Fruit fly (Drosophila melanogaster) whole organism, embryonic: ENCODE results near the gene pim.

ENCODE experiments used
- Abd-B ChIP-seq: fragments of 200-800 bp; sonication (Bioruptor generic); optimal IDR thresholded peaks from 2 replicates; lab custom pipeline; 2018; ENCODE audit warnings: missing biosample characterization, mild to moderate bottlenecking, missing genetic modification characterization, moderate library complexity
- Ada2b ChIP-seq: fragments of 200-800 bp; sonication (Bioruptor generic); IDR thresholded peaks from 2 replicates; pipeline ENCODE4 v1.3.6; 2022; ENCODE audit warnings: missing biosample characterization, missing genetic modification characterization
- CG11560 ChIP-seq: fragments of 200-800 bp; sonication (Bioruptor generic); IDR thresholded peaks from 3 replicates; pipeline ENCODE4 v1.3.6; 2022; ENCODE audit warnings: missing biosample characterization, missing genetic modification characterization
- CG12299 ChIP-seq: fragments of 200-800 bp; sonication (Bioruptor generic); optimal IDR thresholded peaks from 2 replicates; lab custom pipeline; 2018; ENCODE audit warnings: missing biosample characterization, mild to moderate bottlenecking, missing genetic modification characterization
- CG12744 ChIP-seq: fragments of 200-800 bp; sonication (Bioruptor generic); optimal IDR thresholded peaks from 2 replicates; lab custom pipeline; 2016; ENCODE audit warnings: missing biosample characterization, missing genetic modification characterization
- CG12769 ChIP-seq: fragments of 200-800 bp; sonication (Bioruptor generic); optimal IDR thresholded peaks from 2 replicates; lab custom pipeline; 2019; ENCODE audit warnings: missing biosample characterization, mild to moderate bottlenecking, missing genetic modification characterization, moderate library complexity
- CG15601 ChIP-seq: fragments of 200-800 bp; sonication (Bioruptor generic); optimal IDR thresholded peaks from 3 replicates; lab custom pipeline; 2019; ENCODE audit warnings: missing biosample characterization, mild to moderate bottlenecking, missing genetic modification characterization, moderate library complexity
- CG1602 ChIP-seq: fragments of 200-800 bp; sonication (Bioruptor generic); optimal IDR thresholded peaks from 3 replicates; lab custom pipeline; 2016; ENCODE audit warnings: missing biosample characterization, missing genetic modification characterization
- CG1647 ChIP-seq: fragments of 200-800 bp; sonication (Bioruptor generic); optimal IDR thresholded peaks from 3 replicates; lab custom pipeline; 2016; ENCODE audit warnings: missing biosample characterization, missing genetic modification characterization
- CG17912 ChIP-seq: fragments of 200-800 bp; sonication (Bioruptor generic); optimal IDR thresholded peaks from 2 replicates; lab custom pipeline; 2018; ENCODE audit warnings: missing biosample characterization, mild to moderate bottlenecking, missing genetic modification characterization
- CG32772 ChIP-seq: fragments of 200-800 bp; sonication (Bioruptor generic); IDR thresholded peaks from 2 replicates; pipeline ENCODE4 v1.3.6; 2022; ENCODE audit warnings: missing biosample characterization, missing genetic modification characterization
- CG3407 ChIP-seq: fragments of 200-800 bp; sonication (Bioruptor generic); optimal IDR thresholded peaks from 2 replicates; lab custom pipeline; 2018; ENCODE audit warnings: missing biosample characterization, mild to moderate bottlenecking, missing genetic modification characterization
- CG34224 ChIP-seq: fragments of 200-800 bp; sonication (Bioruptor generic); IDR thresholded peaks from 3 replicates; pipeline ENCODE4 v1.3.6; 2022; ENCODE audit warnings: missing biosample characterization, missing genetic modification characterization; ENCODE audit not compliant: partially characterized antibody
- CG6254 ChIP-seq: fragments of 200-800 bp; sonication (Bioruptor generic); optimal IDR thresholded peaks from 3 replicates; lab custom pipeline; 2017; ENCODE audit warnings: mild to moderate bottlenecking, missing biosample characterization, missing genetic modification reagents, missing genetic modification characterization
- CG6683 ChIP-seq: fragments of 200-800 bp; sonication (Bioruptor generic); optimal IDR thresholded peaks from 2 replicates; lab custom pipeline; 2017; ENCODE audit warnings: missing biosample characterization, mild to moderate bottlenecking, missing genetic modification characterization, missing genetic modification reagents
- CG6765 ChIP-seq: fragments of 200-800 bp; sonication (Bioruptor generic); optimal IDR thresholded peaks from 3 replicates; lab custom pipeline; 2017; ENCODE audit warnings: missing biosample characterization, mild to moderate bottlenecking, missing genetic modification characterization
- CG8089 ChIP-seq: fragments of 200-800 bp; sonication (Bioruptor generic); optimal IDR thresholded peaks from 3 replicates; lab custom pipeline; 2016; ENCODE audit warnings: missing biosample characterization, missing genetic modification characterization
- CG8944 ChIP-seq: fragments of 200-800 bp; sonication (Bioruptor generic); optimal IDR thresholded peaks from 3 replicates; lab custom pipeline; 2016; ENCODE audit warnings: missing biosample characterization, missing genetic modification characterization
- CG9876 ChIP-seq: fragments of 200-800 bp; sonication (Bioruptor generic); optimal IDR thresholded peaks from 2 replicates; lab custom pipeline; 2016; ENCODE audit warnings: missing biosample characterization, missing genetic modification characterization
- CTCF ChIP-seq: fragments of 200-800 bp; sonication (Bioruptor generic); optimal IDR thresholded peaks from 2 replicates; lab custom pipeline; 2017; ENCODE audit warnings: missing biosample characterization, mild to moderate bottlenecking, missing genetic modification characterization, moderate library complexity
- CrebB ChIP-seq: fragments of 200-800 bp; sonication (Bioruptor generic); optimal IDR thresholded peaks from 3 replicates; lab custom pipeline; 2018; ENCODE audit warnings: missing biosample characterization, mild to moderate bottlenecking, missing genetic modification characterization
- D19B ChIP-seq: fragments of 200-800 bp; sonication (Bioruptor generic); optimal IDR thresholded peaks from 2 replicates; lab custom pipeline; 2017; ENCODE audit warnings: missing biosample characterization, mild to moderate bottlenecking, missing genetic modification characterization
- Dbx ChIP-seq: fragments of 200-800 bp; sonication (Bioruptor generic); IDR thresholded peaks from 3 replicates; pipeline ENCODE4 v1.3.6; 2022; ENCODE audit warnings: missing biosample characterization, missing genetic modification characterization
- Elba2 ChIP-seq: fragments of 200-800 bp; sonication (Bioruptor generic); optimal IDR thresholded peaks from 3 replicates; lab custom pipeline; 2016; ENCODE audit warnings: missing biosample characterization, missing genetic modification characterization
- Hmr ChIP-seq: fragments of 200-800 bp; sonication (Bioruptor generic); optimal IDR thresholded peaks from 3 replicates; lab custom pipeline; 2017; ENCODE audit warnings: mild to moderate bottlenecking, missing biosample characterization, missing genetic modification reagents, missing genetic modification characterization
- PHDP ChIP-seq: fragments of 200-800 bp; sonication (Bioruptor generic); optimal IDR thresholded peaks from 3 replicates; lab custom pipeline; 2018; ENCODE audit warnings: missing biosample characterization, mild to moderate bottlenecking, missing genetic modification characterization, moderate library complexity
- Six4 ChIP-seq: fragments of 200-800 bp; sonication (Bioruptor generic); optimal IDR thresholded peaks from 2 replicates; lab custom pipeline; 2016; ENCODE audit warnings: missing biosample characterization, missing genetic modification characterization
- Spps ChIP-seq: fragments of 200-800 bp; sonication (Bioruptor generic); optimal IDR thresholded peaks from 2 replicates; lab custom pipeline; 2018; ENCODE audit warnings: missing biosample characterization, mild to moderate bottlenecking, missing genetic modification characterization
- ap ChIP-seq: fragments of 200-800 bp; sonication (Bioruptor generic); IDR thresholded peaks from 2 replicates; pipeline ENCODE4 v1.3.6; 2022; ENCODE audit warnings: missing biosample characterization, missing genetic modification characterization
- ash1 ChIP-seq: fragments of 200-800 bp; sonication (Bioruptor generic); optimal IDR thresholded peaks from 2 replicates; lab custom pipeline; 2018; ENCODE audit warnings: missing biosample characterization, mild to moderate bottlenecking, missing genetic modification characterization
- bab2 ChIP-seq: fragments of 200-800 bp; sonication (Bioruptor generic); optimal IDR thresholded peaks from 2 replicates; lab custom pipeline; 2016; ENCODE audit warnings: missing biosample characterization, missing genetic modification characterization
- cg ChIP-seq: fragments of 200-800 bp; sonication (Bioruptor generic); optimal IDR thresholded peaks from 3 replicates; lab custom pipeline; 2019; ENCODE audit warnings: missing biosample characterization, mild to moderate bottlenecking, missing genetic modification characterization, moderate library complexity
- crc ChIP-seq: fragments of 200-800 bp; sonication (Bioruptor generic); optimal IDR thresholded peaks from 2 replicates; lab custom pipeline; 2016; ENCODE audit warnings: missing biosample characterization, missing genetic modification characterization
- crp ChIP-seq, 2 experiments: fragments of 200-800 bp; sonication (Bioruptor generic); optimal IDR thresholded peaks; 2 replicates in 1 of 2; 3 replicates in 1 of 2; lab custom pipeline; 2017; ENCODE audit warnings: missing biosample characterization in 2 of 2, missing genetic modification characterization in 2 of 2, mild to moderate bottlenecking in 1 of 2, moderate library complexity in 1 of 2
- exex ChIP-seq: fragments of 200-800 bp; sonication (Bioruptor generic); optimal IDR thresholded peaks from 4 replicates; lab custom pipeline; 2018; ENCODE audit warnings: missing biosample characterization, mild to moderate bottlenecking, missing genetic modification characterization, moderate library complexity
- eyg ChIP-seq: fragments of 200-800 bp; sonication (Bioruptor generic); optimal IDR thresholded peaks from 3 replicates; lab custom pipeline; 2016; ENCODE audit warnings: missing biosample characterization, missing genetic modification characterization
- h ChIP-seq: fragments of >200 bp; optimal IDR thresholded peaks from 2 replicates; lab custom pipeline; 2017
- her ChIP-seq: fragments of 200-800 bp; sonication (Bioruptor generic); optimal IDR thresholded peaks from 2 replicates; lab custom pipeline; 2016; ENCODE audit warnings: missing biosample characterization, missing genetic modification characterization
- inv ChIP-seq: fragments of 200-800 bp; sonication (Bioruptor generic); IDR thresholded peaks from 2 replicates; pipeline ENCODE4 v1.3.6; 2022; ENCODE audit warnings: missing biosample characterization, missing genetic modification characterization; ENCODE audit not compliant: partially characterized antibody
- luna ChIP-seq: fragments of 200-800 bp; sonication (Bioruptor generic); optimal IDR thresholded peaks from 2 replicates; lab custom pipeline; 2016; ENCODE audit warnings: missing biosample characterization, missing genetic modification characterization
- nom ChIP-seq: fragments of 200-800 bp; sonication (Bioruptor generic); optimal IDR thresholded peaks from 2 replicates; lab custom pipeline; 2017; ENCODE audit warnings: missing biosample characterization, missing genetic modification characterization, mild to moderate bottlenecking, moderate library complexity, missing genetic modification reagents
- pita ChIP-seq: fragments of 200-800 bp; sonication (Bioruptor generic); optimal IDR thresholded peaks from 2 replicates; lab custom pipeline; 2017; ENCODE audit warnings: missing biosample characterization, mild to moderate bottlenecking, missing genetic modification characterization
- psq ChIP-seq: fragments of 200-800 bp; sonication (Bioruptor generic); optimal IDR thresholded peaks from 2 replicates; lab custom pipeline; 2017; ENCODE audit warnings: missing biosample characterization, missing genetic modification characterization
- salm ChIP-seq: fragments of 200-800 bp; sonication (Bioruptor generic); optimal IDR thresholded peaks from 2 replicates; lab custom pipeline; 2018; ENCODE audit warnings: missing biosample characterization, mild to moderate bottlenecking, missing genetic modification characterization
- sens-2 ChIP-seq: fragments of 200-800 bp; sonication (Bioruptor generic); IDR thresholded peaks from 2 replicates; pipeline ENCODE4 v1.3.6; 2022; ENCODE audit warnings: missing biosample characterization, missing genetic modification characterization
- trem ChIP-seq: fragments of 200-800 bp; optimal IDR thresholded peaks from 3 replicates; lab custom pipeline; 2019; ENCODE audit warnings: missing biosample characterization, mild to moderate bottlenecking, missing genetic modification characterization, moderate library complexity
- trh ChIP-seq: fragments of 200-800 bp; sonication (Bioruptor generic); optimal IDR thresholded peaks from 2 replicates; lab custom pipeline; 2016; ENCODE audit warnings: missing biosample characterization, missing genetic modification characterization
- ttk ChIP-seq: fragments of 200-800 bp; sonication (Bioruptor generic); IDR thresholded peaks from 2 replicates; pipeline ENCODE4 v2.1.2; 2022; ENCODE audit warnings: missing biosample characterization, missing genetic modification characterization
- unc-4 ChIP-seq: fragments of 200-800 bp; sonication (Bioruptor generic); IDR thresholded peaks from 2 replicates; pipeline ENCODE4 v1.3.6; 2022; ENCODE audit warnings: missing biosample characterization, missing genetic modification characterization; ENCODE audit not compliant: partially characterized antibody
- vfl ChIP-seq: fragments of 200-800 bp; sonication (Bioruptor generic); optimal IDR thresholded peaks from 2 replicates; lab custom pipeline; 2016; ENCODE audit warnings: missing biosample characterization, missing genetic modification characterization
- z ChIP-seq: fragments of 200-800 bp; sonication (Bioruptor generic); IDR thresholded peaks from 3 replicates; pipeline ENCODE4 v1.3.6; 2022; ENCODE audit warnings: missing biosample characterization, missing genetic modification characterization

The pim gene

dm6 chr2L:10331066-10331847 is 31.5 kb upstream of the pim start, which contains the start of the genes Schip1 and Cox10 (continued):
- TF ChIP-seq CG34224 (GFP tag; lab: Robert Waterston, UW), result no peak
- no peak for TF ChIP-seq CrebB
- no peak for TF ChIP-seq Elba2 (GFP tag; lab: Kevin White, UChicago)
- TF ChIP-seq Spps, result no peak
- TF ChIP-seq CG12769 (tag; lab: Kevin White, UChicago), result no peak
- no peak for TF ChIP-seq CG8089 (GFP tag; lab: Kevin White, UChicago)
- TF ChIP-seq CG6683, result no peak
- no peak for TF ChIP-seq z (GFP tag; lab: Robert Waterston, UW)
- no peak for TF ChIP-seq CG17912 (GFP tag; lab: Kevin White, UChicago)
- TF ChIP-seq pita, result no peak
- TF ChIP-seq vfl (GFP tag; lab: Kevin White, UChicago), result no peak
- no peak for TF ChIP-seq CG12744 (GFP tag; lab: Kevin White, UChicago)
- no peak for TF ChIP-seq h
- peak; percentile 23 for TF ChIP-seq CG15601 (tag; lab: Kevin White, UChicago)
- TF ChIP-seq CG8944 (GFP tag; lab: Kevin White, UChicago), result no peak
- TF ChIP-seq CG3407 (GFP tag; lab: Kevin White, UChicago), result no peak
- no peak for TF ChIP-seq luna (GFP tag; lab: Kevin White, UChicago)
- TF ChIP-seq Hmr, result no peak
- no peak for TF ChIP-seq CG1602
- TF ChIP-seq PHDP (tag; lab: Kevin White, UChicago), result peak; percentile 43
- TF ChIP-seq bab2 (GFP tag; lab: Kevin White, UChicago), result no peak
- no peak for TF ChIP-seq Dbx (GFP tag; lab: Robert Waterston, UW)
- TF ChIP-seq CG6254 (GFP tag; lab: Kevin White, UChicago), result no peak
- TF ChIP-seq CG1647 (GFP tag; lab: Kevin White, UChicago), result no peak
- no peak for TF ChIP-seq D19B (GFP tag; lab: Kevin White, UChicago)
- TF ChIP-seq psq (GFP tag; lab: Kevin White, UChicago), result no peak
- no peak for TF ChIP-seq cg (GFP tag; lab: Kevin White, UChicago)
- TF ChIP-seq CG6765 (GFP tag; lab: Kevin White, UChicago), result no peak
- TF ChIP-seq her (GFP tag; lab: Kevin White, UChicago), result no peak
- TF ChIP-seq salm, result no peak
- TF ChIP-seq crc, result no peak
- TF ChIP-seq ap, result no peak
- no peak for TF ChIP-seq CG9876 (GFP tag; lab: Kevin White, UChicago)
- TF ChIP-seq trem (tag; lab: Kevin White, UChicago), result peak; percentile 52
- no peak for TF ChIP-seq CTCF (GFP tag; lab: Kevin White, UChicago)
- no peak for TF ChIP-seq Abd-B
- TF ChIP-seq eyg, result no peak
- no peak for TF ChIP-seq inv
- no peak for TF ChIP-seq sens-2 (GFP tag; lab: Robert Waterston, UW)
- TF ChIP-seq CG11560 (tag; lab: Robert Waterston, UW), result no peak
- no peak for TF ChIP-seq unc-4 (GFP tag; lab: Robert Waterston, UW)
- no peak for TF ChIP-seq trh
- TF ChIP-seq ttk, result no peak
- no peak for TF ChIP-seq exex
- TF ChIP-seq CG12299 (tag; lab: Kevin White, UChicago), result no peak
- TF ChIP-seq Ada2b, result no peak
- no peak for TF ChIP-seq Six4
- no peak for TF ChIP-seq crp (GFP tag; optimal IDR thresholded peaks at IDR 0.05; lab: Kevin White, UChicago)
- no peak for TF ChIP-seq nom (GFP tag; lab: Kevin White, UChicago)
- no peak for TF ChIP-seq ash1
- no peak for TF ChIP-seq CG32772
